Fruit fly (Drosophila melanogaster): ENCODE data around the gene Spase22-23.

The Spase22-23 gene

dm6 chr3R:24259278-24260040 is 29.6 kb upstream of the Spase22-23 start (continued):
- TF ChIP-seq nerfin-1 (tag; optimal IDR thresholded peaks at IDR 0.05) (peak; percentile 79), Mad (GFP tag; optimal IDR thresholded peaks at IDR 0.05) (peak; percentile 64), pros (GFP tag; optimal IDR thresholded peaks at IDR 0.05) (peak; percentile 53), klu (GFP tag; IDR thresholded peaks at IDR 0.05) (peak; percentile 77), Blimp-1 (GFP tag; optimal IDR thresholded peaks at IDR 0.05) (peak; percentile 84), CG32767 (GFP tag; IDR thresholded peaks at IDR 0.05) (peak; percentile 83), Myb (GFP tag; optimal IDR thresholded peaks at IDR 0.05) (peak; percentile 77), Rfx (GFP tag; IDR thresholded peaks at IDR 0.05) (peak; percentile 93), CG13123 (GFP tag; optimal IDR thresholded peaks at IDR 0.05) (peak; percentile 73), Dref (GFP tag; IDR thresholded peaks at IDR 0.05) (peak; percentile 36; the same call in 1 of the 2 replicates), repo (GFP tag; optimal IDR thresholded peaks at IDR 0.05) (peak; percentile 82), CG1529 (GFP tag; optimal IDR thresholded peaks at IDR 0.05) (peak; percentile 77), toy (GFP tag; IDR thresholded peaks at IDR 0.05) (peak; percentile 60), hkb (optimal IDR thresholded peaks at IDR 0.05) (no peak), hkb (GFP tag; IDR thresholded peaks at IDR 0.05) (peak; percentile 86), chif (GFP tag; optimal IDR thresholded peaks at IDR 0.05) (peak; percentile 89 to 91), HLHmδ (GFP tag; optimal IDR thresholded peaks at IDR 0.05) (peak; percentile 24), org-1 (GFP tag; optimal IDR thresholded peaks at IDR 0.05) (peak; percentile 92), CG10267 (tag; optimal IDR thresholded peaks at IDR 0.05) (peak; percentile 82), Tbp (GFP tag; optimal IDR thresholded peaks at IDR 0.05) (no peak), CG12942 (GFP tag; optimal IDR thresholded peaks at IDR 0.05) (peak; percentile 82), CG11093 (GFP tag; IDR thresholded peaks at IDR 0.05) (peak; percentile 87), CG3065 (GFP tag; optimal IDR thresholded peaks at IDR 0.05) (peak; percentile 85), hbn (GFP tag; IDR thresholded peaks at IDR 0.05; ENCODE audit: partially characterized antibody) (no peak), Side (GFP tag; optimal IDR thresholded peaks at IDR 0.05) (peak; percentile 93), D (optimal IDR thresholded peaks at IDR 0.05) (peak; percentile 83), D (GFP tag; optimal IDR thresholded peaks at IDR 0.05) (peak; percentile 87), PHDP (tag; optimal IDR thresholded peaks at IDR 0.05) (peak; percentile 88), CG6765 (GFP tag; optimal IDR thresholded peaks at IDR 0.05) (peak; percentile 71), CG18476 (GFP tag; optimal IDR thresholded peaks at IDR 0.05) (peak; percentile 82), CG14860 (GFP tag; IDR thresholded peaks at IDR 0.05; ENCODE audit: partially characterized antibody) (no peak), phol (tag; optimal IDR thresholded peaks at IDR 0.05) (peak; percentile 86), H2.0 (GFP tag; IDR thresholded peaks at IDR 0.05) (peak; percentile 84), kah (GFP tag; optimal IDR thresholded peaks at IDR 0.05) (peak; percentile 50), CG17359 (tag; optimal IDR thresholded peaks at IDR 0.05) (peak; percentile 90), CG3407 (GFP tag; optimal IDR thresholded peaks at IDR 0.05) (peak; percentile 81), slp2 (GFP tag; optimal IDR thresholded peaks at IDR 0.05) (peak; percentile 84), CG9932 (GFP tag; IDR thresholded peaks at IDR 0.05) (peak; percentile 88), CG6689 (GFP tag; IDR thresholded peaks at IDR 0.05) (peak; percentile 88), CG2120 (GFP tag; optimal IDR thresholded peaks at IDR 0.05) (peak; percentile 96), Xrp1 (GFP tag; IDR thresholded peaks at IDR 0.05) (peak; percentile 90), YL-1 (GFP tag; optimal IDR thresholded peaks at IDR 0.05) (peak; percentile 47), trem (tag; optimal IDR thresholded peaks at IDR 0.05) (peak; percentile 80), Bgb (GFP tag; IDR thresholded peaks at IDR 0.05; ENCODE audit: partially characterized antibody) (no peak), CkIIα-i1 (GFP tag; IDR thresholded peaks at IDR 0.05) (no peak), CG4820 (GFP tag; optimal IDR thresholded peaks at IDR 0.05) (peak; percentile 85), CG17328 (GFP tag; IDR thresholded peaks at IDR 0.05) (peak; percentile 92), CG17568 (GFP tag; optimal IDR thresholded peaks at IDR 0.05) (no peak), crc (GFP tag; optimal IDR thresholded peaks at IDR 0.05) (peak; percentile 85), Hmx (GFP tag; optimal IDR thresholded peaks at IDR 0.05) (peak; percentile 82)
